Fruit fly (Drosophila melanogaster): ENCODE data around the gene CG8745.

Gene CG8745

DNA sequence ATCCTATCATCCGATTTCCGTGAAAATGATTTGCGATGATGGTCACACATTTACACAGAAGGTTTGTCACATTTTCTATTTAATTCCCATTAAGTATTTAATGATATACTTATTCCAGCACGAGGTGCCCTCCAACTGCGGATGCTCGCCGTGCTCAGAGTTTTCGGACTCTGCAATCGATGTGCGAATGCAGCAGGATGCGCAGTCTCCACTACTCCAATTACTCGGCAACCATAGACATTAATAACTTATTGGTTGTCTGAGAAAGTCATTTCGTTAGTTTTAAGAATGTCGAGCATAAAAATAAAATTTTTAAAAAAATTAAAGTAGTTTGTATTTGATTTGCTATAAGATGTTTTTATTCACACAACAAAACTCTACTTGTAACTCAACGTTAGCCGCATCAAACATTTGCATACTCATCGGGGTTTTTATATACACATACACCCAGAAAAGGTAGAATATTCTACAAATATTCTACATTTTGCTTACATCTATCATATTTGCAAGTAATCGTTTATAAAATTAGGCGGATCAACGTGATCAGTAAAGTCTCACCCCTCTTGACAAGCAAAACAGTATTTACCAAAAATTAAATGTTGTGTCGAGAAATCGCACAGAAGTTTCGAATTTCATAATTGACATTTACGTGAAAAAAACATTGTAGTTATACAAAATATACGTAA is 6.9 kb downstream of the CG8745 start:
- TF ChIP-seq ey (GFP tag; optimal IDR thresholded peaks at IDR 0.05) (no peak), Myc (optimal IDR thresholded peaks at IDR 0.05) (peak; percentile 49)

- TF ChIP-seq brk (GFP tag; optimal IDR thresholded peaks at IDR 0.05): no peak
- TF ChIP-seq CG9705 (GFP tag; optimal IDR thresholded peaks at IDR 0.05): no peak
- TF ChIP-seq sage (GFP tag; optimal IDR thresholded peaks at IDR 0.05): no peak
- TF ChIP-seq tai (GFP tag; optimal IDR thresholded peaks at IDR 0.05): no peak
- TF ChIP-seq Sp1 (GFP tag; optimal IDR thresholded peaks at IDR 0.05): no peak
- no peak for TF ChIP-seq N (GFP tag; optimal IDR thresholded peaks at IDR 0.05)
- TF ChIP-seq Rel (GFP tag; optimal IDR thresholded peaks at IDR 0.05): no peak
- no peak for TF ChIP-seq Rel (tag; optimal IDR thresholded peaks at IDR 0.05)
- TF ChIP-seq Myc (optimal IDR thresholded peaks at IDR 0.05): no peak
- TF ChIP-seq h (GFP tag; optimal IDR thresholded peaks at IDR 0.05): no peak
- TF ChIP-seq woc (GFP tag; optimal IDR thresholded peaks at IDR 0.05): no peak
- no peak for TF ChIP-seq dl (GFP tag; optimal IDR thresholded peaks at IDR 0.05; ENCODE audit: insufficient read depth in 1 of 2, partially characterized antibody in 2 of 2)
- no peak for TF ChIP-seq Dif (GFP tag; optimal IDR thresholded peaks at IDR 0.05; ENCODE audit: partially characterized antibody)
- no peak for TF ChIP-seq OdsH (GFP tag; optimal IDR thresholded peaks at IDR 0.05)
- no peak for TF ChIP-seq CrebA (GFP tag; optimal IDR thresholded peaks at IDR 0.05; ENCODE audit: borderline replicate concordance)
- no peak for TF ChIP-seq Hr83 (GFP tag; optimal IDR thresholded peaks at IDR 0.05; ENCODE audit: poor library complexity, severe bottlenecking)
- no peak for TF ChIP-seq br (GFP tag; optimal IDR thresholded peaks at IDR 0.05)
- TF ChIP-seq foxo (GFP tag; optimal IDR thresholded peaks at IDR 0.05): no peak
- no peak for TF ChIP-seq Vsx2 (GFP tag; optimal IDR thresholded peaks at IDR 0.05; ENCODE audit: partially characterized antibody)
- TF ChIP-seq lola (GFP tag; optimal IDR thresholded peaks at IDR 0.05): no peak
These were observed 21.0 kb downstream of the CG8745 start, which contains the start of gene Hml for dm6 chr3L:13845754-13846153. Hml (plus strand) TSS chr3L:13846054.

- TF ChIP-seq Myc (optimal IDR thresholded peaks at IDR 0.05): peak; percentile 15
- TF ChIP-seq psq (GFP tag; optimal IDR thresholded peaks at IDR 0.05): no peak
- no peak for TF ChIP-seq dsf (GFP tag; optimal IDR thresholded peaks at IDR 0.05; ENCODE audit: borderline replicate concordance)
- TF ChIP-seq Hnf4 (GFP tag; optimal IDR thresholded peaks at IDR 0.05): no peak
- no peak for TF ChIP-seq Abd-B (GFP tag; optimal IDR thresholded peaks at IDR 0.05)
- TF ChIP-seq Hr83 (GFP tag; optimal IDR thresholded peaks at IDR 0.05; ENCODE audit: poor library complexity, severe bottlenecking): no peak
These were observed 21.4 kb downstream of the CG8745 start for dm6 chr3L:13845292-13845691.

dm6 chr3L:13843356-13843755 is 23.3 kb downstream of the CG8745 start, which contains the start of gene Tsp68C:
Tsp68C (plus strand) TSS chr3L:13843656.
- TF ChIP-seq ey (GFP tag; optimal IDR thresholded peaks at IDR 0.05) (no peak), Dif (GFP tag; optimal IDR thresholded peaks at IDR 0.05; ENCODE audit: partially characterized antibody) (no peak), pan (optimal IDR thresholded peaks at IDR 0.05) (no peak), fru (GFP tag; optimal IDR thresholded peaks at IDR 0.05) (no peak), Hr78 (GFP tag; optimal IDR thresholded peaks at IDR 0.05) (no peak), sage (GFP tag; optimal IDR thresholded peaks at IDR 0.05) (no peak), Rel (GFP tag; optimal IDR thresholded peaks at IDR 0.05) (no peak), Rel (tag; optimal IDR thresholded peaks at IDR 0.05) (no peak), br (GFP tag; optimal IDR thresholded peaks at IDR 0.05) (no peak), Myc (optimal IDR thresholded peaks at IDR 0.05) (no peak), CG32264 (GFP tag; optimal IDR thresholded peaks at IDR 0.05) (no peak)

- TF ChIP-seq dmrt93B (GFP tag; optimal IDR thresholded peaks at IDR 0.05) (no peak), Mio (GFP tag; optimal IDR thresholded peaks at IDR 0.05) (no peak), Sp1 (GFP tag; optimal IDR thresholded peaks at IDR 0.05) (no peak), tai (GFP tag; optimal IDR thresholded peaks at IDR 0.05) (no peak), Myc (optimal IDR thresholded peaks at IDR 0.05) (no peak), br (GFP tag; optimal IDR thresholded peaks at IDR 0.05) (no peak), Dfd (GFP tag; optimal IDR thresholded peaks at IDR 0.05) (no peak), usp (GFP tag; optimal IDR thresholded peaks at IDR 0.05) (no peak), CG32264 (GFP tag; optimal IDR thresholded peaks at IDR 0.05) (no peak), CG9705 (GFP tag; optimal IDR thresholded peaks at IDR 0.05) (no peak), woc (GFP tag; optimal IDR thresholded peaks at IDR 0.05) (no peak), GATAd (GFP tag; optimal IDR thresholded peaks at IDR 0.05) (no peak), psq (GFP tag; optimal IDR thresholded peaks at IDR 0.05) (no peak), foxo (GFP tag; optimal IDR thresholded peaks at IDR 0.05) (no peak), rgr (GFP tag; optimal IDR thresholded peaks at IDR 0.05) (no peak), pan (optimal IDR thresholded peaks at IDR 0.05) (no peak), sv (GFP tag; optimal IDR thresholded peaks at IDR 0.05) (no peak), HLH106 (tag; optimal IDR thresholded peaks at IDR 0.05) (no peak), Hnf4 (GFP tag; optimal IDR thresholded peaks at IDR 0.05) (no peak), Vsx2 (GFP tag; optimal IDR thresholded peaks at IDR 0.05; ENCODE audit: partially characterized antibody) (no peak)
These were observed 23.8 kb downstream of the CG8745 start, which contains the start of gene CG8750 for dm6 chr3L:13842917-13843316. CG8750 (minus strand) TSS chr3L:13843017.
